In the genomic region with DNA sequence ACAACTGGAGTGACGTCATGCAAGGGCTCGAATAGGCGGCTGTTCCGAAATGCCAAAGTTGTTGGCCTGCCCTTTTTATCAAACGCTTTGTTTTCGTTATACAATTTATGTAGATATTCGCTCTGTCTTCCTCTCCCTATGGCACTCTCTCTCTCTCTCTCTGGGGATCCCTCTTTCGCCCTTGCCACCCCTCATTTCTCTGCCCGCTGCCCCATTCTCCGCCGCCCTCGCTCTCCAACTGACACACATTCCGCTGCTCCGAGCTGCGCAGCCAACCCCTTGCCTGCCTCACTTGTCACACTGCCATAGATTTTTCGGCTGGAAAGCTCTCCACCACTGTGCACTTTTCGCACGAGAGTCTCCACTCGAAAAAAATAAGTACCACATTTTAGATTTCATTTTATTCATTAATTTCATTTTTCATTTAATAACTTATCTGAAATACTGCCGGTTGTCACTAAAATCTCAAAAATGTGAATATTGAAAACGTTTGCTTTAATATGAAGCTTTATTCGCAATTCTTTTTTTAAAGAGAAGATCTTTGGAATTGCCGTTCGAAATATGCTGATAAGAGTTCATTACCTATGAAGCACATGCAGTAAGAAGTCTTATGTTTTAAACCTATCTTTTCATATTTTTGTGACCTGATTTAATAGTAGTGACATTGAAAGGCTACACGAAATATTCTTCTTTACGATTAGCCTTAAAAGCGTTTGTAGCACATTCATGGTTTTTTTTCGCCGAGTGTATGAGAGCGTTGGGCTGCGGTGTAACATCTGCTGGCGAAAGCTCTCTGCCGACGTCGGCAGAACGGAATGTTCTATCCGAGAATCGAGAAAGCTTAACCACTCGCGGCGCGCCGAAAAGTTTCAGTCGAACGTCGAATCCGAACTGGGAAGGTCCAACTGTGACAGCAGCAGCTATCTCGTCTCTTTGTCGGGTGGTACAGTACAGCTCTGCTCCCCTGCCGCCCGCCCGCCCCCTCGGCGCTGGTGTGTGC, we compare ENCODE assay signal across 1 fruit fly cellular context.
A peak's percentile ranks its signal among the peaks of the same experiment; 100 is the strongest.
TF ChIP-seq lines count a peak whose summit lies in the region.

No protein-coding gene starts in this region.

TF ChIP-seq in whole organism, embryonic, 481 proteins besides CTCF, POLR2A, EP300 and RAD21 (continued from another document and continues in another):
- peak; percentile 46; the same call in 1 of the 2 replicates for TF ChIP-seq amos (GFP tag; IDR thresholded peaks at IDR 0.05; lab: Robert Waterston, UW; ENCODE audit: partially characterized antibody)
- peak; percentile 56 for TF ChIP-seq CG8089 (GFP tag; optimal IDR thresholded peaks at IDR 0.05; lab: Kevin White, UChicago)
- TF ChIP-seq Stat92E (GFP tag; optimal IDR thresholded peaks at IDR 0.05; lab: Kevin White, UChicago), result no peak
- peak; percentile 89 for TF ChIP-seq Sox102F (GFP tag; optimal IDR thresholded peaks at IDR 0.05; lab: Kevin White, UChicago)
- TF ChIP-seq fd96Cb (tag; optimal IDR thresholded peaks at IDR 0.05; lab: Kevin White, UChicago), result peak; percentile 89
- peak; percentile 94 for TF ChIP-seq CG8924 (tag; optimal IDR thresholded peaks at IDR 0.05; lab: Kevin White, UChicago)
- TF ChIP-seq CG7839 (tag; optimal IDR thresholded peaks at IDR 0.05; lab: Kevin White, UChicago), result peak; percentile 89
- TF ChIP-seq crc (GFP tag; optimal IDR thresholded peaks at IDR 0.05; lab: Kevin White, UChicago), result peak; percentile 68
- TF ChIP-seq Drgx (GFP tag; IDR thresholded peaks at IDR 0.05; lab: Robert Waterston, UW), result no peak; the same call in 1 of the 2 replicates
- TF ChIP-seq wor (GFP tag; IDR thresholded peaks at IDR 0.05; lab: Robert Waterston, UW), result peak; percentile 50; the same call in 1 of the 2 replicates
- TF ChIP-seq stc (GFP tag; IDR thresholded peaks at IDR 0.05; lab: Robert Waterston, UW), result no peak
- TF ChIP-seq exex (tag; optimal IDR thresholded peaks at IDR 0.05; lab: Kevin White, UChicago), result peak; percentile 69
- TF ChIP-seq tup (GFP tag; optimal IDR thresholded peaks at IDR 0.05; lab: Kevin White, UChicago), result peak; percentile 53
- TF ChIP-seq Pdp1 (GFP tag; optimal IDR thresholded peaks at IDR 0.05; lab: Kevin White, UChicago), result peak; percentile 87 to 99
- TF ChIP-seq CG6765 (GFP tag; optimal IDR thresholded peaks at IDR 0.05; lab: Kevin White, UChicago), result peak; percentile 92
- TF ChIP-seq cad (GFP tag; optimal IDR thresholded peaks at IDR 0.05; lab: Kevin White, UChicago), result no peak
- peak; percentile 37 for TF ChIP-seq kni (GFP tag; optimal IDR thresholded peaks at IDR 0.05; lab: Kevin White, UChicago)
- peak; percentile 55 for TF ChIP-seq kah (GFP tag; optimal IDR thresholded peaks at IDR 0.05; lab: Kevin White, UChicago)
- TF ChIP-seq CG17829 (tag; optimal IDR thresholded peaks at IDR 0.05; lab: Kevin White, UChicago), result peak; percentile 83
- TF ChIP-seq toy (GFP tag; IDR thresholded peaks at IDR 0.05; lab: Robert Waterston, UW), result no peak
- TF ChIP-seq cato (GFP tag; optimal IDR thresholded peaks at IDR 0.05; lab: Kevin White, UChicago; ENCODE audit: borderline replicate concordance), result peak; percentile 76
- TF ChIP-seq CG10543 (GFP tag; optimal IDR thresholded peaks at IDR 0.05; lab: Kevin White, UChicago), result peak; percentile 95
- peak; percentile 69 for TF ChIP-seq shn (GFP tag; optimal IDR thresholded peaks at IDR 0.05; lab: Kevin White, UChicago)
- peak; percentile 82 for TF ChIP-seq CG1529 (GFP tag; optimal IDR thresholded peaks at IDR 0.05; lab: Kevin White, UChicago)
- peak; percentile 84 for TF ChIP-seq Dad (GFP tag; optimal IDR thresholded peaks at IDR 0.05; lab: Kevin White, UChicago)
- peak; percentile 37; the same call in 1 of the 2 replicates for TF ChIP-seq CG13287 (GFP tag; IDR thresholded peaks at IDR 0.05; lab: Robert Waterston, UW; ENCODE audit: partially characterized antibody)
- TF ChIP-seq CG8944 (GFP tag; optimal IDR thresholded peaks at IDR 0.05; lab: Kevin White, UChicago), result peak; percentile 62
- peak; percentile 76 for TF ChIP-seq CG1602 (GFP tag; optimal IDR thresholded peaks at IDR 0.05; lab: Kevin White, UChicago)
- TF ChIP-seq Med (GFP tag; lab: Kevin White, UChicago), result peak; percentile 92
- TF ChIP-seq hkb (optimal IDR thresholded peaks at IDR 0.05; lab: Kevin White, UChicago), result no peak
- TF ChIP-seq hkb (GFP tag; IDR thresholded peaks at IDR 0.05; lab: Robert Waterston, UW), result peak; percentile 59
- no peak for TF ChIP-seq gfzf (GFP tag; optimal IDR thresholded peaks at IDR 0.05; lab: Kevin White, UChicago)
- peak; percentile 90 for TF ChIP-seq CG10209 (GFP tag; optimal IDR thresholded peaks at IDR 0.05; lab: Kevin White, UChicago)
- TF ChIP-seq CG34422 (GFP tag; IDR thresholded peaks at IDR 0.05; lab: Robert Waterston, UW), result peak; percentile 68; the same call in 2 of the 3 replicates
- TF ChIP-seq mam (GFP tag; optimal IDR thresholded peaks at IDR 0.05; lab: Kevin White, UChicago), result peak; percentile 85
- TF ChIP-seq twi (tag; optimal IDR thresholded peaks at IDR 0.05; lab: Kevin White, UChicago), result peak; percentile 73
- TF ChIP-seq zf30C (GFP tag; optimal IDR thresholded peaks at IDR 0.05; lab: Kevin White, UChicago), result peak; percentile 84
- peak; percentile 92 for TF ChIP-seq CG4328 (GFP tag; optimal IDR thresholded peaks at IDR 0.05; lab: Kevin White, UChicago)
- TF ChIP-seq CG4424 (GFP tag; optimal IDR thresholded peaks at IDR 0.05; lab: Kevin White, UChicago), result peak; percentile 92
- peak; percentile 48 for TF ChIP-seq CG1832 (GFP tag; optimal IDR thresholded peaks at IDR 0.05; lab: Kevin White, UChicago)
- TF ChIP-seq Sin3A (optimal IDR thresholded peaks at IDR 0.05; lab: Kevin White, UChicago), result no peak
- peak; percentile 39 for TF ChIP-seq CG2116 (GFP tag; optimal IDR thresholded peaks at IDR 0.05; lab: Kevin White, UChicago)
- TF ChIP-seq CG6654 (GFP tag; optimal IDR thresholded peaks at IDR 0.05; lab: Kevin White, UChicago), result peak; percentile 79
- peak; percentile 74 for TF ChIP-seq ATbp (GFP tag; optimal IDR thresholded peaks at IDR 0.05; lab: Kevin White, UChicago)
- peak; percentile 51 for TF ChIP-seq CG3847 (GFP tag; IDR thresholded peaks at IDR 0.05; lab: Robert Waterston, UW)
- TF ChIP-seq Ravus (GFP tag; IDR thresholded peaks at IDR 0.05; lab: Robert Waterston, UW), result no peak; the same call in 1 of the 2 replicates
- no peak for TF ChIP-seq wek (GFP tag; optimal IDR thresholded peaks at IDR 0.05; lab: Kevin White, UChicago)
- peak; percentile 39 for TF ChIP-seq Atf3 (GFP tag; optimal IDR thresholded peaks at IDR 0.05; lab: Kevin White, UChicago)
- peak; percentile 43; the same call in 1 of the 2 replicates for TF ChIP-seq ttk (GFP tag; IDR thresholded peaks at IDR 0.05; lab: Robert Waterston, UW)
- TF ChIP-seq nom (GFP tag; optimal IDR thresholded peaks at IDR 0.05; lab: Kevin White, UChicago), result no peak
- peak; percentile 89 for TF ChIP-seq az2 (GFP tag; optimal IDR thresholded peaks at IDR 0.05; lab: Kevin White, UChicago)
- TF ChIP-seq onecut (GFP tag; IDR thresholded peaks at IDR 0.05; lab: Robert Waterston, UW), result peak; percentile 4; the same call in 1 of the 2 replicates
- peak; percentile 84 to 94 for TF ChIP-seq Trl (optimal IDR thresholded peaks at IDR 0.05; lab: Kevin White, UChicago)
- TF ChIP-seq Trl (GFP tag; optimal IDR thresholded peaks at IDR 0.05; lab: Kevin White, UChicago), result peak; percentile 52
- TF ChIP-seq pum (GFP tag; optimal IDR thresholded peaks at IDR 0.05; lab: Kevin White, UChicago), result peak; percentile 74
- TF ChIP-seq CG32532 (GFP tag; IDR thresholded peaks at IDR 0.05; lab: Robert Waterston, UW), result peak; percentile 59
- TF ChIP-seq ci (GFP tag; IDR thresholded peaks at IDR 0.05; lab: Robert Waterston, UW), result peak; percentile 48; the same call in 1 of the 3 replicates
- TF ChIP-seq CG18599 (GFP tag; optimal IDR thresholded peaks at IDR 0.05; lab: Kevin White, UChicago), result peak; percentile 94
- peak; percentile 86 for TF ChIP-seq fu2 (GFP tag; optimal IDR thresholded peaks at IDR 0.05; lab: Kevin White, UChicago)
- peak; percentile 80 to 84 for TF ChIP-seq dpn (GFP tag; optimal IDR thresholded peaks at IDR 0.05; lab: Kevin White, UChicago)
- peak; percentile 77 for TF ChIP-seq CG6813 (GFP tag; optimal IDR thresholded peaks at IDR 0.05; lab: Kevin White, UChicago)
- peak; percentile 53; the same call in 1 of the 3 replicates for TF ChIP-seq jigr1 (GFP tag; IDR thresholded peaks at IDR 0.05; lab: Robert Waterston, UW)
- TF ChIP-seq vvl (GFP tag; IDR thresholded peaks at IDR 0.05; lab: Robert Waterston, UW), result peak; percentile 43; the same call in 1 of the 2 replicates
- peak; percentile 78 for TF ChIP-seq fd3F (GFP tag; optimal IDR thresholded peaks at IDR 0.05; lab: Kevin White, UChicago)
- TF ChIP-seq CG8359 (GFP tag; optimal IDR thresholded peaks at IDR 0.05; lab: Kevin White, UChicago; ENCODE audit: borderline replicate concordance), result peak; percentile 60
- peak; percentile 75 for TF ChIP-seq gro (GFP tag; optimal IDR thresholded peaks at IDR 0.05; lab: Kevin White, UChicago)
- peak; percentile 48 for TF ChIP-seq CG3065 (GFP tag; optimal IDR thresholded peaks at IDR 0.05; lab: Kevin White, UChicago)
- 0 out of 2 replicates have a peak, but pooled peaks have one; percentile 15 for TF ChIP-seq CG7372 (GFP tag; IDR thresholded peaks at IDR 0.05; lab: Robert Waterston, UW)
- TF ChIP-seq MBD-R2 (GFP tag; IDR thresholded peaks at IDR 0.05; lab: Robert Waterston, UW), result no peak; the same call in 1 of the 2 replicates
- peak; percentile 31 for TF ChIP-seq CG17802 (tag; optimal IDR thresholded peaks at IDR 0.05; lab: Kevin White, UChicago)
- TF ChIP-seq CG12155 (GFP tag; optimal IDR thresholded peaks at IDR 0.05; lab: Kevin White, UChicago), result peak; percentile 80
- TF ChIP-seq row (GFP tag; IDR thresholded peaks at IDR 0.05; lab: Robert Waterston, UW), result peak; percentile 87
- peak; percentile 83 for TF ChIP-seq CG10979 (tag; optimal IDR thresholded peaks at IDR 0.05; lab: Kevin White, UChicago)
- peak; percentile 73 for TF ChIP-seq slbo (GFP tag; IDR thresholded peaks at IDR 0.05; lab: Robert Waterston, UW)
- peak; percentile 9 for TF ChIP-seq mirr (GFP tag; optimal IDR thresholded peaks at IDR 0.05; lab: Kevin White, UChicago)
- peak; percentile 12; the same call in 1 of the 2 replicates for TF ChIP-seq CG17328 (GFP tag; IDR thresholded peaks at IDR 0.05; lab: Robert Waterston, UW)
- peak; percentile 75 for TF ChIP-seq Antp (GFP tag; optimal IDR thresholded peaks at IDR 0.05; lab: Kevin White, UChicago)
- no peak for TF ChIP-seq hb (GFP tag; IDR thresholded peaks at IDR 0.05; lab: Robert Waterston, UW; ENCODE audit: partially characterized antibody)
- peak; percentile 93 for TF ChIP-seq CG1233 (GFP tag; optimal IDR thresholded peaks at IDR 0.05; lab: Kevin White, UChicago)
- TF ChIP-seq CkIIα-i1 (GFP tag; IDR thresholded peaks at IDR 0.05; lab: Robert Waterston, UW), result 0 out of 2 replicates have a peak, but pooled peaks have one; percentile 9
- TF ChIP-seq CG31365 (tag; optimal IDR thresholded peaks at IDR 0.05; lab: Kevin White, UChicago), result no peak
- peak; percentile 58 for TF ChIP-seq CG3838 (GFP tag; optimal IDR thresholded peaks at IDR 0.05; lab: Kevin White, UChicago)
- no peak for TF ChIP-seq lov (optimal IDR thresholded peaks at IDR 0.05; lab: Kevin White, UChicago)
- no peak for TF ChIP-seq lov (GFP tag; IDR thresholded peaks at IDR 0.05; lab: Robert Waterston, UW)
- no peak for TF ChIP-seq CG32767 (GFP tag; IDR thresholded peaks at IDR 0.05; lab: Robert Waterston, UW)
- TF ChIP-seq lilli (GFP tag; optimal IDR thresholded peaks at IDR 0.05; lab: Kevin White, UChicago), result peak; percentile 88
- peak; percentile 90 for TF ChIP-seq CG6683 (GFP tag; optimal IDR thresholded peaks at IDR 0.05; lab: Kevin White, UChicago)
- TF ChIP-seq Poxn (GFP tag; IDR thresholded peaks at IDR 0.05; lab: Robert Waterston, UW), result peak; percentile 47
- TF ChIP-seq prd (optimal IDR thresholded peaks at IDR 0.05; lab: Kevin White, UChicago), result no peak
- TF ChIP-seq prd (GFP tag; IDR thresholded peaks at IDR 0.05; lab: Robert Waterston, UW), result peak; percentile 64; the same call in 2 of the 3 replicates
- TF ChIP-seq Chrac-16 (GFP tag; optimal IDR thresholded peaks at IDR 0.05; lab: Kevin White, UChicago), result peak; percentile 77
- no peak for TF ChIP-seq grn (GFP tag; optimal IDR thresholded peaks at IDR 0.05; lab: Kevin White, UChicago)
- peak; percentile 60 for TF ChIP-seq disco-r (GFP tag; optimal IDR thresholded peaks at IDR 0.05; lab: Kevin White, UChicago)
- peak; percentile 92 for TF ChIP-seq CG13775 (GFP tag; optimal IDR thresholded peaks at IDR 0.05; lab: Kevin White, UChicago)
- TF ChIP-seq bab2 (GFP tag; optimal IDR thresholded peaks at IDR 0.05; lab: Kevin White, UChicago), result peak; percentile 88
- TF ChIP-seq CG3726 (GFP tag; IDR thresholded peaks at IDR 0.05; lab: Robert Waterston, UW), result peak; percentile 73; the same call in 1 of the 3 replicates
- TF ChIP-seq dm (GFP tag; optimal IDR thresholded peaks at IDR 0.05; lab: Kevin White, UChicago), result peak; percentile 59
- TF ChIP-seq CG43689 (GFP tag; IDR thresholded peaks at IDR 0.05; lab: Robert Waterston, UW), result no peak
- peak; percentile 93 for TF ChIP-seq bcd (GFP tag; optimal IDR thresholded peaks at IDR 0.05; lab: Kevin White, UChicago)
- peak; percentile 32 for TF ChIP-seq CG4282 (GFP tag; optimal IDR thresholded peaks at IDR 0.05; lab: Kevin White, UChicago)
- TF ChIP-seq Hand (GFP tag; optimal IDR thresholded peaks at IDR 0.05; lab: Kevin White, UChicago), result peak; percentile 89
- peak; percentile 80 for TF ChIP-seq Deaf1 (tag; optimal IDR thresholded peaks at IDR 0.05; lab: Kevin White, UChicago)
- TF ChIP-seq CG7745 (tag; optimal IDR thresholded peaks at IDR 0.05; lab: Kevin White, UChicago), result no peak
- TF ChIP-seq trem (tag; optimal IDR thresholded peaks at IDR 0.05; lab: Kevin White, UChicago), result peak; percentile 40
- TF ChIP-seq CG6854 (GFP tag; optimal IDR thresholded peaks at IDR 0.05; lab: Kevin White, UChicago), result peak; percentile 89
- TF ChIP-seq B-H1 (GFP tag; IDR thresholded peaks at IDR 0.05; lab: Robert Waterston, UW), result peak; percentile 34; the same call in 2 of the 3 replicates
- TF ChIP-seq CG34376 (GFP tag; optimal IDR thresholded peaks at IDR 0.05; lab: Kevin White, UChicago), result peak; percentile 92
- TF ChIP-seq vnd (GFP tag; IDR thresholded peaks at IDR 0.05; lab: Robert Waterston, UW; ENCODE audit: partially characterized antibody), result no peak
- TF ChIP-seq CHES-1-like (GFP tag; optimal IDR thresholded peaks at IDR 0.05; lab: Kevin White, UChicago), result peak; percentile 63
- TF ChIP-seq CG12744 (GFP tag; optimal IDR thresholded peaks at IDR 0.05; lab: Kevin White, UChicago), result peak; percentile 68
- TF ChIP-seq E2f1 (GFP tag; IDR thresholded peaks at IDR 0.05; lab: Robert Waterston, UW), result peak; percentile 35
- peak; percentile 83 for TF ChIP-seq CG9817 (tag; optimal IDR thresholded peaks at IDR 0.05; lab: Kevin White, UChicago)
- TF ChIP-seq Myb (GFP tag; optimal IDR thresholded peaks at IDR 0.05; lab: Kevin White, UChicago), result peak; percentile 61
- peak; percentile 58 for TF ChIP-seq kay (GFP tag; optimal IDR thresholded peaks at IDR 0.05; lab: Kevin White, UChicago)
- TF ChIP-seq CG7271 (tag; optimal IDR thresholded peaks at IDR 0.05; lab: Kevin White, UChicago), result peak; percentile 25
